Fruit fly (Drosophila melanogaster) whole organism, wandering third instar larva: Measurements from ENCODE around the gene CG33346.

Experiments used
- Abd-B ChIP-seq: fragments of >200 bp; optimal IDR thresholded peaks from 2 replicates; lab custom pipeline; 2017; ENCODE audit warnings: missing biosample characterization, missing genetic modification characterization
- CG32264 ChIP-seq: fragments of 200-800 bp; sonication (Bioruptor generic); optimal IDR thresholded peaks from 2 replicates; lab custom pipeline; 2016; ENCODE audit warnings: missing biosample characterization, missing genetic modification characterization
- CG9705 ChIP-seq: fragments of 200-800 bp; sonication (Bioruptor generic); optimal IDR thresholded peaks from 2 replicates; lab custom pipeline; 2018; ENCODE audit warnings: missing biosample characterization, mild to moderate bottlenecking, missing genetic modification characterization
- CrebA ChIP-seq: fragments of 200-800 bp; sonication (Bioruptor generic); optimal IDR thresholded peaks from 2 replicates; lab custom pipeline; 2016; ENCODE audit warnings: missing biosample characterization, mild to moderate bottlenecking, missing genetic modification characterization, borderline replicate concordance
- Dfd ChIP-seq: fragments of >200 bp; optimal IDR thresholded peaks from 2 replicates; lab custom pipeline; 2017; ENCODE audit warnings: missing biosample characterization, missing genetic modification characterization
- Dif ChIP-seq: fragments of 200-275, 200-300 bp; sonication (Bioruptor generic); optimal IDR thresholded peaks from 2 replicates; lab custom pipeline; 2018; ENCODE audit warnings: missing biosample characterization, missing genetic modification characterization; ENCODE audit not compliant: partially characterized antibody
- GATAd ChIP-seq: sonication (Bioruptor generic); optimal IDR thresholded peaks from 2 replicates; lab custom pipeline; 2016; ENCODE audit warnings: missing biosample characterization, missing genetic modification characterization
- HLH106 ChIP-seq: fragments of 200-800 bp; optimal IDR thresholded peaks from 3 replicates; lab custom pipeline; 2019; ENCODE audit warnings: missing biosample characterization, mild to moderate bottlenecking, missing genetic modification characterization, moderate library complexity
- Hnf4 ChIP-seq: fragments of 200-800 bp; sonication (Bioruptor generic); optimal IDR thresholded peaks from 2 replicates; lab custom pipeline; 2016; ENCODE audit warnings: missing biosample characterization, mild to moderate bottlenecking, missing genetic modification characterization
- Hr78 ChIP-seq: fragments of >200 bp; optimal IDR thresholded peaks from 2 replicates; lab custom pipeline; 2017; ENCODE audit warnings: missing biosample characterization, missing genetic modification characterization
- Hr83 ChIP-seq: fragments of 200-300 bp; sonication (Bioruptor generic); optimal IDR thresholded peaks from 2 replicates; lab custom pipeline; 2016; ENCODE audit warnings: missing biosample characterization, mild to moderate bottlenecking, missing genetic modification characterization, moderate library complexity; ENCODE audit not compliant: poor library complexity, severe bottlenecking
- Jra ChIP-seq: sonication (Bioruptor generic); optimal IDR thresholded peaks from 2 replicates; lab custom pipeline; 2016; ENCODE audit warnings: missing biosample characterization, missing genetic modification characterization
- Mio ChIP-seq: sonication (Bioruptor generic); optimal IDR thresholded peaks from 2 replicates; lab custom pipeline; 2016; ENCODE audit warnings: missing biosample characterization, missing genetic modification characterization
- Myc ChIP-seq: fragments of >200 bp; optimal IDR thresholded peaks from 2 replicates; lab custom pipeline; 2017
- N ChIP-seq: fragments of >200 bp; optimal IDR thresholded peaks from 2 replicates; lab custom pipeline; 2018; ENCODE audit warnings: missing biosample characterization, missing external identifiers, missing genetic modification characterization
- OdsH ChIP-seq: fragments of 200-800 bp; sonication (Bioruptor generic); optimal IDR thresholded peaks from 2 replicates; lab custom pipeline; 2016; ENCODE audit warnings: missing biosample characterization, mild to moderate bottlenecking, missing genetic modification characterization
- Rel ChIP-seq, 2 experiments: fragments of 200-800 bp; sonication (Bioruptor generic) in 1 of 2; optimal IDR thresholded peaks; 2 replicates in 1 of 2; 3 replicates in 1 of 2; lab custom pipeline; 2016 to 2019; ENCODE audit warnings: mild to moderate bottlenecking in 2 of 2, missing biosample characterization in 2 of 2, missing genetic modification characterization in 2 of 2, moderate library complexity in 1 of 2
- Sp1 ChIP-seq: fragments of 200-800 bp; sonication (Bioruptor generic); optimal IDR thresholded peaks from 3 replicates; lab custom pipeline; 2019; ENCODE audit warnings: missing biosample characterization, mild to moderate bottlenecking, missing genetic modification characterization, moderate library complexity
- br ChIP-seq: fragments of 200-800 bp; sonication (Bioruptor generic); optimal IDR thresholded peaks from 2 replicates; lab custom pipeline; 2016; ENCODE audit warnings: missing biosample characterization, missing genetic modification characterization
- brk ChIP-seq: fragments of 200-800 bp; sonication (Bioruptor generic); optimal IDR thresholded peaks from 2 replicates; lab custom pipeline; 2016; ENCODE audit warnings: missing biosample characterization, mild to moderate bottlenecking, missing genetic modification characterization
- dmrt93B ChIP-seq: fragments of 200-800 bp; sonication (Bioruptor generic); optimal IDR thresholded peaks from 2 replicates; lab custom pipeline; 2018; ENCODE audit warnings: missing biosample characterization, mild to moderate bottlenecking, missing genetic modification characterization
- dsf ChIP-seq: sonication (Bioruptor generic); optimal IDR thresholded peaks from 2 replicates; lab custom pipeline; 2016; ENCODE audit warnings: missing biosample characterization, missing genetic modification characterization, borderline replicate concordance
- foxo ChIP-seq, 2 experiments: fragments of 200-800 bp; sonication (Bioruptor generic); optimal IDR thresholded peaks; 2 replicates in 1 of 2; 3 replicates in 1 of 2; lab custom pipeline; 2016 to 2017; ENCODE audit warnings: missing biosample characterization in 2 of 2, missing genetic modification characterization in 2 of 2
- fru ChIP-seq: fragments of 200-800 bp; sonication (Bioruptor generic); optimal IDR thresholded peaks from 3 replicates; lab custom pipeline; 2016; ENCODE audit warnings: missing biosample characterization, mild to moderate bottlenecking, missing genetic modification characterization
- h ChIP-seq: fragments of 200-800 bp; sonication (Bioruptor generic); optimal IDR thresholded peaks from 3 replicates; lab custom pipeline; 2016; ENCODE audit warnings: missing biosample characterization, mild to moderate bottlenecking, missing genetic modification characterization
- jim ChIP-seq: fragments of 175-275, 200-325 bp; sonication (Bioruptor generic); optimal IDR thresholded peaks from 2 replicates; lab custom pipeline; 2016; ENCODE audit warnings: missing biosample characterization, mild to moderate bottlenecking, missing genetic modification characterization
- lola ChIP-seq: fragments of >200 bp; optimal IDR thresholded peaks from 2 replicates; lab custom pipeline; 2017; ENCODE audit warnings: missing biosample characterization, missing genetic modification characterization
- pan ChIP-seq: fragments of >200 bp; optimal IDR thresholded peaks from 2 replicates; lab custom pipeline; 2017
- psq ChIP-seq: fragments of 200-800 bp; sonication (Bioruptor generic); optimal IDR thresholded peaks from 3 replicates; lab custom pipeline; 2017; ENCODE audit warnings: missing biosample characterization, mild to moderate bottlenecking, missing genetic modification characterization, moderate library complexity
- rgr ChIP-seq: fragments of 200-800 bp; sonication (Bioruptor generic); optimal IDR thresholded peaks from 3 replicates; lab custom pipeline; 2016; ENCODE audit warnings: missing biosample characterization, mild to moderate bottlenecking, missing genetic modification characterization
- sage ChIP-seq: fragments of 200-800 bp; sonication (Bioruptor generic); optimal IDR thresholded peaks from 2 replicates; lab custom pipeline; 2016; ENCODE audit warnings: missing biosample characterization, mild to moderate bottlenecking, missing genetic modification characterization
- sv ChIP-seq: fragments of 200-800 bp; sonication (Bioruptor generic); optimal IDR thresholded peaks from 3 replicates; lab custom pipeline; 2016; ENCODE audit warnings: missing biosample characterization, missing genetic modification characterization
- tai ChIP-seq: sonication (Bioruptor generic); optimal IDR thresholded peaks from 2 replicates; lab custom pipeline; 2016; ENCODE audit warnings: missing biosample characterization, missing genetic modification characterization
- usp ChIP-seq: fragments of >200 bp; optimal IDR thresholded peaks from 2 replicates; lab custom pipeline; 2017; ENCODE audit warnings: missing biosample characterization, missing genetic modification characterization
- woc ChIP-seq: sonication (Bioruptor generic); optimal IDR thresholded peaks from 2 replicates; lab custom pipeline; 2016; ENCODE audit warnings: missing biosample characterization, mild to moderate bottlenecking, missing genetic modification characterization

The CG33346 gene

dm6 chr3R:28668854-28669253 lies at the start of gene CG33346:
TSS of gene CG33346 (plus strand) at chr3R:28669233.
- no peak for TF ChIP-seq jim (GFP tag; lab: Kevin White, UChicago)
- no peak for TF ChIP-seq Hnf4 (GFP tag; lab: Kevin White, UChicago)
- no peak for TF ChIP-seq HLH106 (tag; lab: Kevin White, UChicago)

DNA sequence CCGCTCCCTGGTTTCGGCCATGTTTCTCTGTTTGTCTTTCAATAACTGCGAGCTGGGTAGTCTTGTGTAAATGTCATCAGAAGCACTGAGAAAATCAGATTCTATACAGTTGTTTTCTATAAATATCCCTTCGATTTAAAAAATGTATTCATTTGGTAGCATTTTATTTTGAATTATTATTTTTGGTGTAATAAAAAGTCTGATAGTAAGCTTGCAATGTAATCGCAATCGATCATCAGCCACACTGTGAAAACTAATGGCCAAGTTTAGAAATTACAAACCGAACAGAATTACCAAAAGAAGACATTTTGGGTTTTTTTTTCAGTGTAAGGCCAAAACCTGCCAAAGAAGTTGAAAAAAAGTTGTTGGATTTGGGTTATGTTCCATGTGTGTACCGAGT lies 48.2 kb upstream of the CG33346 start:
- TF ChIP-seq Jra (no peak), dsf (no peak), OdsH (no peak)

DNA sequence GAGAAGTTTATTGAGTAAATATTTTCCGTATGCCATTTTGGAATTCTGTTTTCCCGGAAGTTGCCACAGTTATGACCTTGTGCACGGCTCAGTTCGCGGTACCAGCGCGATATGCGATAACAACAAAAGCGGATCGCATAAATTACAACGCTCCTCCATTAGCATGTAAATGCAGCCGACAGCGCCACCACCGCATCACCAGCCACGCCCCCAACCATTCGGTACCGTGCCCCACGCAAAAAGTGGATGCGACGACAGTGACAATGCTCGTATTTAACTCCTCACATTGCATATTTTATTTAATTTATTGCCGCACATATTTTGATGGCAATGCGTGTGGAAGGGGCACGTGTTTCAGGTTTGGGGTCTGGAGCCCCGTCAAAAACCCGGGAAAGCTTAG lies 45.9 kb upstream of the CG33346 start:
- TF ChIP-seq Hr78 (no peak), psq (no peak), Abd-B (no peak), lola (GFP tag; lab: Kevin White, UChicago) (no peak), usp (GFP tag; lab: Kevin White, UChicago) (no peak), Hr83 (GFP tag; lab: Kevin White, UChicago) (no peak), brk (GFP tag; lab: Kevin White, UChicago) (no peak), Mio (GFP tag; lab: Kevin White, UChicago) (no peak), jim (GFP tag; lab: Kevin White, UChicago) (no peak), Dif (GFP tag; lab: Kevin White, UChicago) (no peak), dsf (no peak), CrebA (GFP tag; lab: Kevin White, UChicago) (no peak), foxo (GFP tag; optimal IDR thresholded peaks at IDR 0.05; lab: Kevin White, UChicago) (no peak), rgr (GFP tag; lab: Kevin White, UChicago) (no peak), br (GFP tag; lab: Kevin White, UChicago) (no peak), N (GFP tag; lab: Kevin White, UChicago) (no peak), CG9705 (GFP tag; lab: Kevin White, UChicago) (no peak)

DNA sequence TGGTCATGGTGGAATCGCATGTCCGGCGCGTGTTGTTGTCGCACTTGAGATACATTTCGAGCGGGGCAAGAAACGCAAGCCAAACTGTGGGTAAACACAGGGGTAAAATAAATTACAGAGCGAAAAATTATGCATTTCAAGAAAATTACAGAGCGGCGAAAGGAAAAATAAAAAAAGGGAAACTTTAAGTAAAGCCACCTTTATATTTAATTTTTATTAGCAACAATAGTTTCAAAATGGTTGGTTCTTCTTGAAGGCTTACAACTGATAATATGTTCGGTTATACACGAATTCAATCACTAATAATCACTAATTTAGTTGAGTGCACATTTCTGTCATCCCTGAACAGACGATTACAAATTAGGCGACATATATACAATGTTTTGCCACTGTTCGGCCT lies 45.5 kb upstream of the CG33346 start:
- TF ChIP-seq Abd-B (no peak), Dif (GFP tag; lab: Kevin White, UChicago) (no peak), OdsH (peak; percentile 9), foxo (GFP tag; optimal IDR thresholded peaks at IDR 0.05; lab: Kevin White, UChicago) (peak in 1 of 2 experiments; percentile 36), brk (GFP tag; lab: Kevin White, UChicago) (no peak), Hr78 (no peak), h (peak; percentile 35), fru (GFP tag; lab: Kevin White, UChicago) (peak; percentile 26), Sp1 (GFP tag; lab: Kevin White, UChicago) (peak; percentile 16), HLH106 (tag; lab: Kevin White, UChicago) (peak; percentile 28), psq (peak; percentile 27), rgr (GFP tag; lab: Kevin White, UChicago) (peak; percentile 13), woc (GFP tag; lab: Kevin White, UChicago) (peak; percentile 3), Dfd (GFP tag; lab: Kevin White, UChicago) (no peak)

dm6 chr3R:28627267-28627666 lies 41.8 kb upstream of the CG33346 start:
- TF ChIP-seq CG32264 (GFP tag; lab: Kevin White, UChicago), result no peak
- no peak for TF ChIP-seq Sp1 (GFP tag; lab: Kevin White, UChicago)
- TF ChIP-seq Myc (lab: Kevin White, UChicago), result no peak
- no peak for TF ChIP-seq sv (GFP tag; lab: Kevin White, UChicago)

dm6 chr3R:28628696-28629095 lies 40.3 kb upstream of the CG33346 start:
- no peak for TF ChIP-seq psq
- TF ChIP-seq tai (GFP tag; lab: Kevin White, UChicago), result no peak
- no peak for TF ChIP-seq pan (lab: Kevin White, UChicago)
- TF ChIP-seq HLH106 (tag; lab: Kevin White, UChicago), result no peak
- no peak for TF ChIP-seq CG32264 (GFP tag; lab: Kevin White, UChicago)
- no peak for TF ChIP-seq dmrt93B (GFP tag; lab: Kevin White, UChicago)
- TF ChIP-seq Myc (lab: Kevin White, UChicago), result no peak
- TF ChIP-seq rgr (GFP tag; lab: Kevin White, UChicago), result no peak
- no peak for TF ChIP-seq sage (GFP tag; lab: Kevin White, UChicago)
- TF ChIP-seq Sp1 (GFP tag; lab: Kevin White, UChicago), result no peak
- TF ChIP-seq fru (GFP tag; lab: Kevin White, UChicago), result no peak
- no peak for TF ChIP-seq Rel (GFP tag; optimal IDR thresholded peaks at IDR 0.05; lab: Kevin White, UChicago)
- TF ChIP-seq Rel (tag; optimal IDR thresholded peaks at IDR 0.05; lab: Kevin White, UChicago), result no peak
- no peak for TF ChIP-seq GATAd (GFP tag; lab: Kevin White, UChicago)
- TF ChIP-seq OdsH, result no peak
- TF ChIP-seq Hnf4 (GFP tag; lab: Kevin White, UChicago), result no peak
- TF ChIP-seq Hr78, result no peak
- TF ChIP-seq Mio (GFP tag; lab: Kevin White, UChicago), result no peak
- no peak for TF ChIP-seq Hr83 (GFP tag; lab: Kevin White, UChicago)
- no peak for TF ChIP-seq Dfd (GFP tag; lab: Kevin White, UChicago)
- TF ChIP-seq, all 38 proteins: peak for 0
